Worm (Caenorhabditis elegans) whole organism, early embryonic: ENCODE data around the gene ztf-14.

Source experiments
- B0310.2 ChIP-seq: sonication (generic microtip); optimal IDR thresholded peaks from 2 replicates; lab custom pipeline; 2016; ENCODE audit warnings: mild to moderate bottlenecking, missing genetic modification characterization, missing compliant biosample characterization
- F13C5.2 ChIP-seq: sonication (generic microtip); optimal IDR thresholded peaks from 2 replicates; lab custom pipeline; 2017; ENCODE audit warnings: mild to moderate bottlenecking, missing genetic modification characterization, inconsistent platforms, missing compliant biosample characterization
- aly-1 ChIP-seq: sonication (generic microtip); optimal IDR thresholded peaks from 2 replicates; lab custom pipeline; 2016; ENCODE audit warnings: missing genetic modification characterization, missing compliant biosample characterization
- ama-1 ChIP-seq: fragments of 150-350 bp; optimal IDR thresholded peaks from 2 replicates; lab custom pipeline; 2014
- ceh-13 ChIP-seq: fragments of 200-800 bp; sonication (Bioruptor generic); optimal IDR thresholded peaks from 2 replicates; lab custom pipeline; 2018; ENCODE audit warnings: mild to moderate bottlenecking, missing genetic modification characterization, missing compliant biosample characterization
- ceh-36 ChIP-seq: sonication (generic microtip); optimal IDR thresholded peaks from 2 replicates; lab custom pipeline; 2016; ENCODE audit warnings: missing genetic modification characterization, inconsistent platforms, missing compliant biosample characterization
- ets-7 ChIP-seq: sonication (generic microtip); optimal IDR thresholded peaks from 2 replicates; lab custom pipeline; 2016; ENCODE audit warnings: missing genotype, missing genetic modification characterization, missing compliant biosample characterization
- flt-1 ChIP-seq: fragments of 200-800 bp; sonication (Bioruptor generic); IDR thresholded peaks from 2 replicates; pipeline ENCODE4 v1.3.6; 2022; ENCODE audit warnings: missing genetic modification characterization, missing compliant biosample characterization
- hmbx-1 ChIP-seq: sonication (generic microtip); optimal IDR thresholded peaks from 2 replicates; lab custom pipeline; 2016; ENCODE audit warnings: mild to moderate bottlenecking, missing genetic modification characterization, missing compliant biosample characterization
- hmg-4 ChIP-seq: fragments of 200-800 bp; sonication (Bioruptor generic); optimal IDR thresholded peaks from 2 replicates; lab custom pipeline; 2018; ENCODE audit warnings: mild to moderate bottlenecking, missing genetic modification characterization, missing compliant biosample characterization
- hnd-1 ChIP-seq: sonication (generic microtip); optimal IDR thresholded peaks from 2 replicates; lab custom pipeline; 2016; ENCODE audit warnings: missing genetic modification characterization, missing compliant biosample characterization
- pes-1 ChIP-seq: fragments of 200-800 bp; sonication (Bioruptor generic); IDR thresholded peaks from 2 replicates; pipeline ENCODE4 v1.3.6; 2022; ENCODE audit warnings: missing genetic modification reagents, missing genetic modification characterization, missing compliant biosample characterization
- scrt-1 ChIP-seq: fragments of 200-800 bp; sonication (Bioruptor generic); IDR thresholded peaks from 2 replicates; pipeline ENCODE4 v1.3.6; 2022; ENCODE audit warnings: missing genetic modification characterization, missing compliant biosample characterization
- sea-1 ChIP-seq: fragments of 200-800 bp; sonication (Bioruptor generic); conservative IDR thresholded peaks from 2 replicates; pipeline ENCODE4 v1.3.6; 2022; ENCODE audit warnings: missing genetic modification characterization, missing compliant biosample characterization
- tbx-11 ChIP-seq: fragments of 200-800 bp; sonication (Bioruptor generic); IDR thresholded peaks from 2 replicates; pipeline ENCODE4 v1.3.6; 2022; ENCODE audit warnings: missing genetic modification characterization, missing compliant biosample characterization
- tbx-37 ChIP-seq: fragments of 200-800 bp; sonication (Bioruptor generic); conservative IDR thresholded peaks from 2 replicates; pipeline ENCODE4 v1.3.6; 2022; ENCODE audit warnings: missing genetic modification reagents, missing genetic modification characterization, missing compliant biosample characterization
- tra-4 ChIP-seq: sonication (generic microtip); optimal IDR thresholded peaks from 2 replicates; lab custom pipeline; 2017; ENCODE audit warnings: missing genetic modification characterization, missing compliant biosample characterization

ztf-14 gene

DNA sequence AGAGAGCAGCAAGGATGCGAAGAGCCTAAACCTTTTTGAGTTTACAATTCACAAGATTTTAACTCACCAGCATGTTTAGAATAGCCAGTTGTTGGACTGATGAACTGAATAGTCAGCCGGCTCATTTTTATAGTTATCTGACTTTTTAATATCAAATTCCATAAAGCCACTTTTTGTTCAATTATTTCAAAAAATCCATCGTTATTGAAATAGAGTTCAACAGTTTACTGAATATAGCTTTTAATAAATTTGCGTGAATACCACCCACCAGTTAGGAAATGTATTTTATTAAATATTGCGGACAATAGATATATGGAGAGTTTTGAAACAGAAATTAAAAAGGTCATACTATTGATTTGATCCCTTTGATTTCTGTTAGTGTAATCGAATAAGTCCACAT, 34.2 kb downstream of the ztf-14 start, which contains the start of gene nspc-20:
nspc-20 (minus strand) TSS at position 101 of the 400 bp plus-strand sequence.
- no peak for TF ChIP-seq tbx-11 (GFP tag; lab: Robert Waterston, UW)
- no peak for TF ChIP-seq tbx-37
- no peak for TF ChIP-seq sea-1 (GFP tag; lab: Robert Waterston, UW)
- no peak for TF ChIP-seq hmbx-1 (tag; lab: Kevin White, UChicago)
- TF ChIP-seq hmg-4 (GFP tag; lab: Kevin White, UChicago), result no peak
- no peak for TF ChIP-seq hnd-1 (tag; lab: Kevin White, UChicago)
- no peak for TF ChIP-seq ama-1
- TF ChIP-seq tra-4 (tag; lab: Kevin White, UChicago), result no peak

DNA sequence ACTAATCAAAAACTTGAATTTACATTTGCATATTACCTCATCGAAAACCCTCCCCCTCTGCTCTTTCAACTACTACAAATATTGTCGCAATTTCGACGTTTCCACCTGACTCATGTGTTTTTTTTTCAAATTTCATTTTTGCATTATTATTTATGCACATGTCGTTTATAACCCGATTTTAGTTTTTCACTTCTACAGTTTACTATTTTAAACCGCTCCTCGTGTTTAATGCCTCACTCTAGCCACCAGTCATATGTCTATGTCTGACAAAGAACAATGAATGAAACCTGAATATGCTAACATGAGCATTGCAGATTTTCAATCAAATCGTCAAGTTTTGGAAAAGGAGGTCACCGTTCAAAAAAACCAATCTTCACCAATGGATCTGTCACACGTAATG, 38.2 kb downstream of the ztf-14 start, which contains the start of gene T24C2.5:
T24C2.5 (plus strand) TSS at position 301 of the 400 bp plus-strand sequence.
- TF ChIP-seq scrt-1, result no peak
- no peak for TF ChIP-seq ama-1
- TF ChIP-seq ets-7 (tag; lab: Kevin White, UChicago), result no peak
- TF ChIP-seq aly-1 (tag; lab: Kevin White, UChicago), result no peak
- TF ChIP-seq hnd-1 (tag; lab: Kevin White, UChicago), result no peak

- TF ChIP-seq tbx-11 (GFP tag; lab: Robert Waterston, UW), result no peak
- TF ChIP-seq hmbx-1 (tag; lab: Kevin White, UChicago), result no peak
- no peak for TF ChIP-seq scrt-1
Observed at ce11 chrX:14534596-14534995, 38.7 kb downstream of the ztf-14 start.

DNA sequence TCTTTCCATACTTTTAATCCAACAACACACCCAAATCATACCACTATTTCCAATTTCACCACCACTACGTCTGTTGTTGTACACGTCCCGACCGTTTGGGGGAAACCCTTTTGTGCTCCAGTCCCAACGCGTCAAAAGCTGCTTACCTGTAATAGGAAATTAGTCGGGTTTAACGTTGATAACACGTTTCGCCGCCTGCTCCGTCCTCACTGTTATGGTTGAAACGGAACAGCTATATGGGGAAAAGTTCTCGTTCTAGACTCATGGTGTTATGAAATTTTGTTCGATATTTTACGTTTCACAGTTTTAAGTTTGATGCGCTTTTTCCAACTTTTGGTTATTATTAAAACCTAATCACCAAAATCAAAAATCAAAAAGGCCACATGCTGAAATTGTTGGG, 40.0 kb downstream of the ztf-14 start:
- TF ChIP-seq pes-1 (GFP tag; lab: Robert Waterston, UW) (no peak), sea-1 (GFP tag; lab: Robert Waterston, UW) (no peak), flt-1 (GFP tag; lab: Robert Waterston, UW) (no peak), scrt-1 (no peak), tbx-11 (GFP tag; lab: Robert Waterston, UW) (no peak), ama-1 (no peak), hmg-4 (GFP tag; lab: Kevin White, UChicago) (no peak), tbx-37 (no peak)

ce11 chrX:14537625-14538024, 41.7 kb downstream of the ztf-14 start:
- TF ChIP-seq F13C5.2 (tag; lab: Kevin White, UChicago) (no peak), tbx-37 (no peak), hnd-1 (tag; lab: Kevin White, UChicago) (no peak), ets-7 (tag; lab: Kevin White, UChicago) (no peak), ama-1 (no peak), hmg-4 (GFP tag; lab: Kevin White, UChicago) (no peak), pes-1 (GFP tag; lab: Robert Waterston, UW) (no peak), ceh-36 (tag; lab: Kevin White, UChicago) (no peak), hmbx-1 (tag; lab: Kevin White, UChicago) (no peak), scrt-1 (no peak), tbx-11 (GFP tag; lab: Robert Waterston, UW) (no peak), flt-1 (GFP tag; lab: Robert Waterston, UW) (no peak)

DNA sequence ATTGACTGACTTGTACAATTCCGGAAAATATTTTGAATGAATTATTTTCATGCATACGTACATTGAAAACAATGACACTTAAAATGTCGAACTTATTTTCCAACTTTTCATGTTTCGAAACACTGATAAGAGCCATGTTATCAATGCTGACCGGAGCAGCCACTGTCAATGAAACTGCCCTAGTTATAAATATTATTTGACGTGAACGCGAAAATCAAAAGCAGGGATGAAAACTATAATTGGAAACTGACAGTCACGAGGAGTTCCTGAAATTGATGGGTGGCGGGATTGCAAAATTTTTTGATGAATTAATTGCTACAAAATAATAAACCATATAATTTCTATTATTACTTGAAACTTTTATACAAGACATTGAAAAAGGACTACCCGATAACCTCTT, 43.6 kb downstream of the ztf-14 start:
- TF ChIP-seq aly-1 (tag; lab: Kevin White, UChicago) (no peak), F13C5.2 (tag; lab: Kevin White, UChicago) (no peak), tbx-37 (no peak), ets-7 (tag; lab: Kevin White, UChicago) (no peak), hnd-1 (tag; lab: Kevin White, UChicago) (no peak), ceh-36 (tag; lab: Kevin White, UChicago) (no peak), ama-1 (no peak), hmbx-1 (tag; lab: Kevin White, UChicago) (no peak), sea-1 (GFP tag; lab: Robert Waterston, UW) (no peak)

- TF ChIP-seq flt-1 (GFP tag; lab: Robert Waterston, UW) (no peak), tra-4 (tag; lab: Kevin White, UChicago) (no peak), ama-1 (no peak), scrt-1 (no peak), pes-1 (GFP tag; lab: Robert Waterston, UW) (no peak), F13C5.2 (tag; lab: Kevin White, UChicago) (no peak), B0310.2 (no peak), ceh-13 (no peak), sea-1 (GFP tag; lab: Robert Waterston, UW) (no peak), hmbx-1 (tag; lab: Kevin White, UChicago) (no peak), tbx-11 (GFP tag; lab: Robert Waterston, UW) (no peak), hnd-1 (tag; lab: Kevin White, UChicago) (no peak), hmg-4 (GFP tag; lab: Kevin White, UChicago) (no peak), tbx-37 (no peak), ets-7 (tag; lab: Kevin White, UChicago) (no peak)
Observed at ce11 chrX:14541992-14542391, 46.1 kb downstream of the ztf-14 start, which contains the start of gene fbxa-81. TSS of gene fbxa-81 (minus strand) at chrX:14542092.

- no peak for TF ChIP-seq sea-1 (GFP tag; lab: Robert Waterston, UW)
- TF ChIP-seq aly-1 (tag; lab: Kevin White, UChicago), result no peak
- no peak for TF ChIP-seq F13C5.2 (tag; lab: Kevin White, UChicago)
- no peak for TF ChIP-seq hmg-4 (GFP tag; lab: Kevin White, UChicago)
- TF ChIP-seq ceh-36 (tag; lab: Kevin White, UChicago), result no peak
- TF ChIP-seq flt-1 (GFP tag; lab: Robert Waterston, UW), result no peak
- TF ChIP-seq scrt-1, result no peak
- TF ChIP-seq ceh-13, result no peak
- TF ChIP-seq tra-4 (tag; lab: Kevin White, UChicago), result no peak
- no peak for TF ChIP-seq hmbx-1 (tag; lab: Kevin White, UChicago)
- no peak for TF ChIP-seq hnd-1 (tag; lab: Kevin White, UChicago)
- TF ChIP-seq ama-1, result no peak
- TF ChIP-seq pes-1 (GFP tag; lab: Robert Waterston, UW), result no peak
Observed at ce11 chrX:14543224-14543623, 47.3 kb downstream of the ztf-14 start, which contains the start of gene T24C2.3. TSS of gene T24C2.3 (plus strand) at chrX:14543524.
